Fruit fly (Drosophila melanogaster): Measurements from ENCODE around the gene CG12009.

Gene CG12009

dm6 chr3L:3303534-3304459 is 12.5 kb downstream of the CG12009 start, which contains the start of gene ZnT63C:
TSS of gene ZnT63C (plus strand) at chr3L:3303708.
- no peak for TF ChIP-seq noc (tag; optimal IDR thresholded peaks at IDR 0.05)

dm6 chr3L:3304740-3305139 is 13.5 kb downstream of the CG12009 start:
- TF ChIP-seq noc (tag; optimal IDR thresholded peaks at IDR 0.05): no peak

dm6 chr3L:3305430-3305829 is 14.2 kb downstream of the CG12009 start:
- TF ChIP-seq noc (tag; optimal IDR thresholded peaks at IDR 0.05): no peak

- TF ChIP-seq noc (tag; optimal IDR thresholded peaks at IDR 0.05): peak; percentile 83
These were observed 15.3 kb downstream of the CG12009 start for dm6 chr3L:3306515-3306914.

- TF ChIP-seq noc (tag; optimal IDR thresholded peaks at IDR 0.05): no peak
These were observed 16.3 kb downstream of the CG12009 start for dm6 chr3L:3307593-3307992.

- peak; percentile 49 for TF ChIP-seq noc (tag; optimal IDR thresholded peaks at IDR 0.05)
These were observed 17.7 kb downstream of the CG12009 start for dm6 chr3L:3308676-3309613.

- TF ChIP-seq noc (tag; optimal IDR thresholded peaks at IDR 0.05): no peak
These were observed 22.8 kb downstream of the CG12009 start, which contains the start of gene Drsl2 for dm6 chr3L:3314049-3314448. TSS of gene Drsl2 (plus strand) at chr3L:3314349.

dm6 chr3L:3314696-3315095 is 23.4 kb downstream of the CG12009 start, which contains the start of gene Drsl3:
TSS of gene Drsl3 (plus strand) at chr3L:3314996.
- no peak for TF ChIP-seq noc (tag; optimal IDR thresholded peaks at IDR 0.05)

dm6 chr3L:3315288-3315687 is 24.0 kb downstream of the CG12009 start, which contains the start of gene Drsl4:
TSS of gene Drsl4 (plus strand) at chr3L:3315620.
- no peak for TF ChIP-seq noc (tag; optimal IDR thresholded peaks at IDR 0.05)

dm6 chr3L:3316441-3316840 is 25.2 kb downstream of the CG12009 start, which contains the start of gene Drsl5:
TSS of gene Drsl5 (plus strand) at chr3L:3316781.
- TF ChIP-seq noc (tag; optimal IDR thresholded peaks at IDR 0.05): no peak

dm6 chr3L:3319223-3319643 is 28.0 kb downstream of the CG12009 start, which contains the start of the genes PIG-C, CG12016 and Dpm2:
TSS of gene PIG-C (minus strand) at chr3L:3319232.
TSS of gene CG12016 (plus strand) at chr3L:3319555.
TSS of gene Dpm2 (plus strand) at chr3L:3319555.
- peak; percentile 16 for TF ChIP-seq noc (tag; optimal IDR thresholded peaks at IDR 0.05)

- peak; percentile 69 for TF ChIP-seq noc (tag; optimal IDR thresholded peaks at IDR 0.05)
These were observed 28.9 kb downstream of the CG12009 start for dm6 chr3L:3319992-3320732.

- TF ChIP-seq noc (tag; optimal IDR thresholded peaks at IDR 0.05): no peak
These were observed 34.3 kb downstream of the CG12009 start for dm6 chr3L:3325597-3325924.

- peak; percentile 30 for TF ChIP-seq noc (tag; optimal IDR thresholded peaks at IDR 0.05)
These were observed 35.0 kb downstream of the CG12009 start, which contains the start of gene Gtpx for dm6 chr3L:3325925-3326903. TSS of gene Gtpx (plus strand) at chr3L:3326265.

Measured in whole organism, larva.